Fruit fly (Drosophila melanogaster) whole organism, prepupa: ENCODE data around the gene CG11977.

Source experiments
- Blimp-1 ChIP-seq: fragments of 200-800 bp; sonication (Bioruptor generic); optimal IDR thresholded peaks from 3 replicates; lab custom pipeline; 2017; ENCODE audit warnings: missing biosample characterization, missing genetic modification characterization, mild to moderate bottlenecking, moderate library complexity, missing genetic modification reagents
- CG10669 ChIP-seq: fragments of 200-800 bp; sonication (Bioruptor generic); optimal IDR thresholded peaks from 3 replicates; lab custom pipeline; 2018; ENCODE audit warnings: missing biosample characterization, mild to moderate bottlenecking, missing genetic modification characterization, moderate library complexity
- CG11294 ChIP-seq: fragments of 200-800 bp; sonication (Bioruptor generic); IDR thresholded peaks from 2 replicates; pipeline ENCODE4 v1.3.6; 2022; ENCODE audit warnings: missing biosample characterization, missing genetic modification characterization
- CG11762 ChIP-seq: fragments of 200-800 bp; sonication (Bioruptor generic); optimal IDR thresholded peaks from 3 replicates; lab custom pipeline; 2016; ENCODE audit warnings: missing biosample characterization, missing genetic modification characterization; ENCODE audit not compliant: insufficient read depth
- CG11902 ChIP-seq: fragments of 200-800 bp; sonication (Bioruptor generic); optimal IDR thresholded peaks from 3 replicates; lab custom pipeline; 2016; ENCODE audit warnings: missing biosample characterization, missing genetic modification characterization
- CG1621 ChIP-seq: fragments of 200-800 bp; sonication (Bioruptor generic); optimal IDR thresholded peaks from 3 replicates; lab custom pipeline; 2018; ENCODE audit warnings: missing biosample characterization, mild to moderate bottlenecking, missing genetic modification characterization
- CG16779 ChIP-seq: fragments of 200-800 bp; sonication (Bioruptor generic); optimal IDR thresholded peaks from 3 replicates; lab custom pipeline; 2017; ENCODE audit warnings: missing biosample characterization, mild to moderate bottlenecking, missing genetic modification characterization
- CG3032 ChIP-seq: fragments of 200-800 bp; optimal IDR thresholded peaks from 2 replicates; lab custom pipeline; 2019; ENCODE audit warnings: missing biosample characterization, mild to moderate bottlenecking, missing genetic modification characterization, moderate library complexity
- CG32006 ChIP-seq: fragments of 200-800 bp; sonication (Bioruptor generic); optimal IDR thresholded peaks from 3 replicates; lab custom pipeline; 2017; ENCODE audit warnings: missing biosample characterization, mild to moderate bottlenecking, missing genetic modification characterization
- CG34406 ChIP-seq: fragments of 200-800 bp; sonication (Bioruptor generic); optimal IDR thresholded peaks from 3 replicates; lab custom pipeline; 2016; ENCODE audit warnings: missing biosample characterization, missing genetic modification characterization
- CG6163 ChIP-seq: fragments of 200-800 bp; sonication (Bioruptor generic); IDR thresholded peaks from 3 replicates; pipeline ENCODE4 v1.3.6; 2022; ENCODE audit warnings: missing biosample characterization, missing genetic modification characterization
- CG6276 ChIP-seq: fragments of 200-800 bp; sonication (Bioruptor generic); optimal IDR thresholded peaks from 2 replicates; lab custom pipeline; 2017; ENCODE audit warnings: missing biosample characterization, mild to moderate bottlenecking, missing genetic modification characterization
- Eip75B ChIP-seq: fragments of 200-800 bp; sonication (Bioruptor generic); optimal IDR thresholded peaks from 3 replicates; lab custom pipeline; 2016; ENCODE audit warnings: missing biosample characterization, missing genetic modification characterization
- Eip78C ChIP-seq: fragments of 200-800 bp; sonication (Bioruptor generic); peaks from one replicate; lab custom pipeline; 2016; ENCODE audit warnings: missing biosample characterization, missing genetic modification characterization
- Ets21C ChIP-seq: fragments of 200-800 bp; sonication (Bioruptor generic); optimal IDR thresholded peaks from 3 replicates; lab custom pipeline; 2016; ENCODE audit warnings: missing biosample characterization, missing genetic modification characterization
- Ets96B ChIP-seq: fragments of 200-800 bp; optimal IDR thresholded peaks from 2 replicates; lab custom pipeline; 2019; ENCODE audit warnings: missing biosample characterization, mild to moderate bottlenecking, missing genetic modification characterization, moderate library complexity
- Hr39 ChIP-seq: fragments of 200-800 bp; sonication (Bioruptor generic); optimal IDR thresholded peaks from 2 replicates; lab custom pipeline; 2016; ENCODE audit warnings: missing biosample characterization, missing genetic modification characterization
- Hr4 ChIP-seq: fragments of 200-800 bp; sonication (Bioruptor generic); optimal IDR thresholded peaks from 3 replicates; lab custom pipeline; 2016; ENCODE audit warnings: missing biosample characterization, missing genetic modification characterization
- Met ChIP-seq: fragments of 200-800 bp; sonication (Bioruptor generic); optimal IDR thresholded peaks from 3 replicates; lab custom pipeline; 2016; ENCODE audit warnings: missing biosample characterization, missing genetic modification characterization
- OdsH ChIP-seq: fragments of 200-800 bp; sonication (Bioruptor generic); optimal IDR thresholded peaks from 3 replicates; lab custom pipeline; 2016; ENCODE audit warnings: missing biosample characterization, missing genetic modification characterization
- Smox ChIP-seq: fragments of 200-800 bp; sonication (Bioruptor generic); optimal IDR thresholded peaks from 3 replicates; lab custom pipeline; 2016; ENCODE audit warnings: missing biosample characterization, missing genetic modification characterization
- Sox14 ChIP-seq: fragments of 200-800 bp; sonication (Bioruptor generic); optimal IDR thresholded peaks from 3 replicates; lab custom pipeline; 2016; ENCODE audit warnings: missing biosample characterization, missing genetic modification characterization
- Sox15 ChIP-seq: fragments of 200-800 bp; sonication (Bioruptor generic); optimal IDR thresholded peaks from 3 replicates; lab custom pipeline; 2016; ENCODE audit warnings: missing biosample characterization, missing genetic modification characterization
- achi ChIP-seq: fragments of 200-800 bp; sonication (Bioruptor generic); optimal IDR thresholded peaks from 3 replicates; lab custom pipeline; 2016; ENCODE audit warnings: missing biosample characterization, missing genetic modification characterization
- acj6 ChIP-seq: fragments of 200-800 bp; sonication (Bioruptor generic); optimal IDR thresholded peaks from 3 replicates; lab custom pipeline; 2016; ENCODE audit warnings: missing biosample characterization, missing genetic modification characterization
- dsx ChIP-seq: fragments of 200-800 bp; optimal IDR thresholded peaks from 3 replicates; lab custom pipeline; 2019; ENCODE audit warnings: missing biosample characterization, mild to moderate bottlenecking, missing genetic modification characterization, moderate library complexity; ENCODE audit not compliant: poor library complexity, severe bottlenecking
- eg ChIP-seq: fragments of 200-800 bp; sonication (Bioruptor generic); IDR thresholded peaks from 3 replicates; pipeline ENCODE4 v1.3.6; 2022; ENCODE audit warnings: missing biosample characterization, missing genetic modification characterization
- esn ChIP-seq: fragments of 200-800 bp; sonication (Bioruptor generic); optimal IDR thresholded peaks from 2 replicates; lab custom pipeline; 2016; ENCODE audit warnings: missing biosample characterization, mild to moderate bottlenecking, missing genetic modification characterization, moderate library complexity
- fd59A ChIP-seq: fragments of 200-800 bp; sonication (Bioruptor generic); optimal IDR thresholded peaks from 2 replicates; lab custom pipeline; 2017; ENCODE audit warnings: missing biosample characterization, mild to moderate bottlenecking, missing genetic modification characterization, missing genetic modification reagents
- fd85E ChIP-seq: fragments of 200-800 bp; sonication (Bioruptor generic); optimal IDR thresholded peaks from 3 replicates; lab custom pipeline; 2016; ENCODE audit warnings: missing biosample characterization, missing genetic modification characterization
- fkh ChIP-seq: fragments of 200-800 bp; sonication (Bioruptor generic); optimal IDR thresholded peaks from 3 replicates; lab custom pipeline; 2017; ENCODE audit warnings: missing biosample characterization, mild to moderate bottlenecking, missing genetic modification characterization, moderate library complexity
- net ChIP-seq: fragments of 200-800 bp; sonication (Bioruptor generic); optimal IDR thresholded peaks from 3 replicates; lab custom pipeline; 2016; ENCODE audit warnings: missing biosample characterization, missing genetic modification characterization
- pdm3 ChIP-seq: fragments of 200-800 bp; sonication (Bioruptor generic); optimal IDR thresholded peaks from 3 replicates; lab custom pipeline; 2016; ENCODE audit warnings: missing biosample characterization, missing genetic modification characterization
- spab ChIP-seq: fragments of 200-800 bp; sonication (Bioruptor generic); optimal IDR thresholded peaks from 2 replicates; lab custom pipeline; 2017; ENCODE audit warnings: missing biosample characterization, mild to moderate bottlenecking, missing genetic modification characterization, missing genetic modification reagents
- svp ChIP-seq: fragments of 200-800 bp; sonication (Bioruptor generic); peaks from one replicate; lab custom pipeline; 2016; ENCODE audit warnings: missing biosample characterization, missing genetic modification characterization
- topi ChIP-seq: fragments of 200-800 bp; sonication (Bioruptor generic); optimal IDR thresholded peaks from 3 replicates; lab custom pipeline; 2016; ENCODE audit warnings: missing biosample characterization, missing genetic modification characterization
- vri ChIP-seq: fragments of 200-800 bp; sonication (Bioruptor generic); optimal IDR thresholded peaks from 3 replicates; lab custom pipeline; 2016; ENCODE audit warnings: missing biosample characterization, mild to moderate bottlenecking, missing genetic modification characterization

CG11977 gene

dm6 chr3R:8992928-8993579, 4.4 kb upstream of the CG11977 start, which contains the start of gene CG11975 (continued):
- peak; percentile 61 for TF ChIP-seq CG34406 (GFP tag; lab: Kevin White, UChicago)
- peak; percentile 22 for TF ChIP-seq fd85E (GFP tag; lab: Kevin White, UChicago)
- TF ChIP-seq svp (GFP tag; lab: Kevin White, UChicago) = peak; percentile 90
- peak; percentile 82 for TF ChIP-seq OdsH (GFP tag; lab: Kevin White, UChicago)
- TF ChIP-seq acj6 (GFP tag; lab: Kevin White, UChicago) = no peak
- peak; percentile 56 for TF ChIP-seq fd59A (GFP tag; lab: Kevin White, UChicago)
- peak; percentile 36 for TF ChIP-seq CG11902 (GFP tag; lab: Kevin White, UChicago)
- TF ChIP-seq CG11294 (GFP tag; lab: Robert Waterston, UW) = 0 out of 2 replicates have a peak, but pooled peaks have one; percentile 21
- peak; percentile 69 for TF ChIP-seq achi (GFP tag; lab: Kevin White, UChicago)

DNA sequence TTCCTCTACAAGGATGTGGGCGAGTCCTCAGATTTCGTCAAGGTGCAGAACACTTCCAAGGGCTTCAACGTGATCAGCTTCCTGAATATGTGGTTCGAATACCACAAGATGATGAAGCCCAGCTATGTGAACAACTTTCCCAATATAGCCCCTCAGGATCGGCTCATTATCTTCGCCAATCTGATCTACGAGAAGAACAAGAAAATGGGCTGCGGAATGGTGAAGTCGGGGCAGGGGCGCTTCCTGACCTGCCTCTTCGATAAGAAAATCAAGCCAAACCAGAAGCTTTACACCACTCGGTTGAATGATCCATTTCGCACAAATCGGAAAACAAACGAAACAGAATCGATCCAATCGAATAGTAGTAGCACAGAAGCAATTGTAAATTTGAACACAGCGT, 746 bp downstream of the CG11977 start:
- TF ChIP-seq CG34406 (GFP tag; lab: Kevin White, UChicago) = no peak
- TF ChIP-seq svp (GFP tag; lab: Kevin White, UChicago) = peak; percentile 98
- TF ChIP-seq, all 60 proteins: peak for 1

- TF ChIP-seq CG3032 (tag; lab: Kevin White, UChicago) (no peak), net (GFP tag; lab: Kevin White, UChicago) (no peak), CG34406 (GFP tag; lab: Kevin White, UChicago) (no peak), CG6163 (no peak), topi (GFP tag; lab: Kevin White, UChicago) (no peak)
Observed at dm6 chr3R:9001720-9002240, 4.3 kb downstream of the CG11977 start.

- peak; percentile 19 for TF ChIP-seq fkh (GFP tag; lab: Kevin White, UChicago)
- no peak for TF ChIP-seq Ets96B
- TF ChIP-seq Eip78C (GFP tag; lab: Kevin White, UChicago) = peak; percentile 6
- TF ChIP-seq Met (GFP tag; lab: Kevin White, UChicago) = no peak
- peak; percentile 1 for TF ChIP-seq topi (GFP tag; lab: Kevin White, UChicago)
- TF ChIP-seq Smox = no peak
Observed at dm6 chr3R:9002542-9002941, 5.0 kb downstream of the CG11977 start.

DNA sequence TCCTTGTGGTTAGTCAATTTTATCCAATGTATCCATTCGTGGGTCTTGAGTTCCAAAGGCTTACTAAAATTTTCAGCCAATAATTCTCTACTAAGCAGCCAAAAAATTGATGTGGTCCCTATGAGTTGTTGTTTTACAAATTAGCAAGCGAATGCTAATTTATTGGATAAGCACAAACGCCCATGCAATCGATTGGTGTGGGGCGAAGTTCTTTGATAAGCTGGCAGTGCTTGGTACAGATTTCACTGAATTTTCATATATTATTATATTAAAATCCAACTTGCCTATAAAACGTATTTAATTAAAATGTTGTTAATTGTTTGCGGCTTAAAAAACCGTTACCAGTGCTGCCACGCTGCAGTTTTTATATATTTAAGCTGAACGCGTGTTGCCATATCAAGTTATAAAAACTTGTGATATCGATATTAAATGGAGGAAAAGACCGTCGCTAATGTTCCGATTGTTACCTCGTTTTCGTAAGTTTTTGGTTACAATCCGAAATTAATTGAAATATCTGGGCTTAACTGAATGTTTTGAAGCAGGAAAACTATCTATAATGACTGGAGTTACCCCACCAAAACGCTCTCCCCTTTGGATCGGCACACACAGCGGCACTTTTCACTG, 6.2 kb downstream of the CG11977 start, which contains the start of the genes CG31100 and CG11980:
Gene CG31100 (minus strand): TSS at position 51 of the 624 bp plus-strand sequence.
Gene CG11980 (plus strand): TSS at position 418 of the 624 bp plus-strand sequence.
- TF ChIP-seq esn (GFP tag; lab: Kevin White, UChicago) (peak; percentile 33), eg (GFP tag; lab: Robert Waterston, UW) (no peak), OdsH (GFP tag; lab: Kevin White, UChicago) (no peak), CG32006 (GFP tag; lab: Kevin White, UChicago) (no peak), fkh (GFP tag; lab: Kevin White, UChicago) (peak; percentile 32), spab (no peak), CG16779 (tag; lab: Kevin White, UChicago) (no peak), Sox14 (no peak), fd85E (GFP tag; lab: Kevin White, UChicago) (no peak), Eip75B (GFP tag; lab: Kevin White, UChicago) (no peak)

DNA sequence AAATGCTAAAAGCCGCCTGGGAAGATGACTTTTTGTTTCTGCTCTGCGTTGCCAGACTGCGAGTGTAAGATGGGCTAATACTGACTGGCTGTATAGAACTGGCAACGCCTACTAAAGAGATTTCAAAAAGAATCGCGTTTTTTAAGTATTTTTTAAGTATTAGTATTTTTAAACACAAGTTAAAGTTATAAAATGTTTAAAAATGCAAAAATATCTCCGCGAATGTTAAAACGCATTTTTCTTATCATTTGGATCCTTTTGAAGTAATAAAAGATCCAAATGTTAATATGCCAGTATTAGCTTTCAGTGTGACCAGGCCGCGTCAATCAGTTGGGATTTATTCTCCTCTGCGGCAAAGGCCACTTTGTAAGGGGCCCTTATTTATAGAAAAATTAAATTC, 8.6 kb downstream of the CG11977 start, which contains the start of the genes Prosbeta3 and Iru:
Gene Prosbeta3 (minus strand): TSS at position 98 of the 400 bp plus-strand sequence.
Gene Iru (plus strand): TSS at position 328 of the 400 bp plus-strand sequence.
- no peak for TF ChIP-seq svp (GFP tag; lab: Kevin White, UChicago)
- TF ChIP-seq CG10669 (GFP tag; lab: Kevin White, UChicago) = no peak
- TF ChIP-seq pdm3 = no peak
- no peak for TF ChIP-seq net (GFP tag; lab: Kevin White, UChicago)
- no peak for TF ChIP-seq Sox15
- TF ChIP-seq esn (GFP tag; lab: Kevin White, UChicago) = peak; percentile 2
- TF ChIP-seq Ets21C = no peak
- no peak for TF ChIP-seq achi (GFP tag; lab: Kevin White, UChicago)
- no peak for TF ChIP-seq CG11762 (GFP tag; lab: Kevin White, UChicago)
- TF ChIP-seq spab = no peak
- TF ChIP-seq Hr39 (GFP tag; lab: Kevin White, UChicago) = no peak
- no peak for TF ChIP-seq CG1621
- no peak for TF ChIP-seq vri
- TF ChIP-seq CG6276 = no peak
- TF ChIP-seq fkh (GFP tag; lab: Kevin White, UChicago) = peak; percentile 86
- TF ChIP-seq Eip78C (GFP tag; lab: Kevin White, UChicago) = peak; percentile 64
- TF ChIP-seq eg (GFP tag; lab: Robert Waterston, UW) = no peak
- TF ChIP-seq CG32006 (GFP tag; lab: Kevin White, UChicago) = no peak
- TF ChIP-seq dsx (GFP tag; lab: Kevin White, UChicago) = peak; percentile 53
- no peak for TF ChIP-seq Hr4
- no peak for TF ChIP-seq Blimp-1 (GFP tag; lab: Kevin White, UChicago)
- no peak for TF ChIP-seq topi (GFP tag; lab: Kevin White, UChicago)
- TF ChIP-seq Ets96B = no peak
